Fruit fly (Drosophila melanogaster): Measurements from ENCODE around the gene Taf10b.

The Taf10b gene

DNA sequence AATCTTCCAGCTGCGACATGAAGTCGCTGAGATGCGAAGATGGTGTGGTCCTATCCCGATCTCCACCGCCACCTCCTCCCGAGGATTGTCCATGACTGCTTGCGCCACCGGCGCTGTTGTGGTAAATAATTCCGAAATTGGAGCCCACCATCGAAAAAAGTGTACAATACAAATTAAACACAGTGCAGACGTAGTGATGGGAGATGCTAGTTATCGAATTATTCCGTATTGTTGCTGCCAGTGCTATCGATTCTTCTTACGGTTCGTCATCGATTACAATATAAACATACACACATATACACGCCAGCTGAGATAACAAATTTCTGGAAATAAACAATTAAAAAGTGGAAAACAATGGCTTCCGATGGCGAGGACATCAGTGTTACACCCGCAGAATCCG, at the start of gene Taf10b, which contains the start of gene Taf10:
Gene Taf10b (minus strand): TSS at position 219 of the 400 bp plus-strand sequence.
Gene Taf10 (plus strand): TSS at position 264 of the 400 bp plus-strand sequence.
- TF ChIP-seq Dll (optimal IDR thresholded peaks at IDR 0.05) (no peak), usp (GFP tag; optimal IDR thresholded peaks at IDR 0.05) (no peak), EcR (GFP tag; optimal IDR thresholded peaks at IDR 0.05) (no peak), pan (optimal IDR thresholded peaks at IDR 0.05) (no peak), CG8478 (optimal IDR thresholded peaks at IDR 0.05) (no peak), psq (optimal IDR thresholded peaks at IDR 0.05) (no peak)

dm6 chr2L:2815673-2816072, 48.0 kb upstream of the Taf10b start, which contains the start of gene G6P:
Gene G6P (minus strand): TSS chr2L:2815760.
- no peak for TF ChIP-seq psq (optimal IDR thresholded peaks at IDR 0.05)
- TF ChIP-seq pan (optimal IDR thresholded peaks at IDR 0.05) = no peak
- no peak for TF ChIP-seq usp (GFP tag; optimal IDR thresholded peaks at IDR 0.05)
- no peak for TF ChIP-seq Dll (optimal IDR thresholded peaks at IDR 0.05)
- TF ChIP-seq EcR (GFP tag; optimal IDR thresholded peaks at IDR 0.05) = no peak
- no peak for TF ChIP-seq CG8478 (optimal IDR thresholded peaks at IDR 0.05)

DNA sequence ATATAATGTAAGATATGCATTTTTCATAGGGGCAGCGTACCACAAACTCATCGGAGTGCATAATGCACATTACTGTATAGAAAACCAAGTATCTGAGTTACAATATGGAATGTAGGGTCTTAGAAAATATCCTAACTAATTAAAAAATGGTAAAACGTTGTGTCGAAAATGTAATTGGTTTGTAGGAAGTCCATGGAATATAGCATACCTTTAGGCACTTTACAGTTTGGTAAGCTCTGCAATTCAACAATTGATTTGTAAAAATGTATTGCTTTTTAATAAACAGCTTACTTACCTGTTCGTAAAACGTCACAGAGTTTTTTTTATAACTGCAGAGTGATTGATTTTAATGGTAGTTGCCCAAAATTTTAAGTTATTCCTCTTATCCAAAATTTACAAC, 44.5 kb upstream of the Taf10b start, which contains the start of gene CG2964:
Gene CG2964 (plus strand): TSS at position 301 of the 400 bp plus-strand sequence.
- TF ChIP-seq CG8478 (optimal IDR thresholded peaks at IDR 0.05) (no peak), pan (optimal IDR thresholded peaks at IDR 0.05) (no peak), usp (GFP tag; optimal IDR thresholded peaks at IDR 0.05) (no peak), Dll (optimal IDR thresholded peaks at IDR 0.05) (no peak), EcR (GFP tag; optimal IDR thresholded peaks at IDR 0.05) (no peak), psq (optimal IDR thresholded peaks at IDR 0.05) (no peak)

DNA sequence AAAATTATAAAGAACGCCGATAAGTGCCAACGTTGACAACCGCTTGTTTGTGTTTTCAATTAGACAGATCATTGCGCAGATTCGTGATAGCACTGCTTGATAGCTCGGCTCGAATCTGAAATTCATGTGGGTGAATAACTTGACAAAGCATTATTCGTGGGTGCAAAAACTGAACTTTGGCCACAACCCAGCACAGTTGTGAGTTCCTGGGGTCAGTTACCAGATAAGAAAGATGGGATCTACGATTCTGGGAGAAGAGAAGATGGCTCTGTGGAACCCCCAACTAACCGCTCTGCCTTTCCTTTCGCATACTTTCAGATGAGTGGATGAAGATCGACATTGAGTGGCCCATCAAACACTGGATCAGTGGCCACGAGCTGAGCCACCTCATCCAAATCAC, 43.2 kb upstream of the Taf10b start:
- no peak for TF ChIP-seq pan (optimal IDR thresholded peaks at IDR 0.05)
- no peak for TF ChIP-seq EcR (GFP tag; optimal IDR thresholded peaks at IDR 0.05)
- no peak for TF ChIP-seq Dll (optimal IDR thresholded peaks at IDR 0.05)
- no peak for TF ChIP-seq CG8478 (optimal IDR thresholded peaks at IDR 0.05)
- TF ChIP-seq usp (GFP tag; optimal IDR thresholded peaks at IDR 0.05) = no peak
- TF ChIP-seq psq (optimal IDR thresholded peaks at IDR 0.05) = no peak

- no peak for TF ChIP-seq psq (optimal IDR thresholded peaks at IDR 0.05)
- no peak for TF ChIP-seq EcR (GFP tag; optimal IDR thresholded peaks at IDR 0.05)
- TF ChIP-seq CG8478 (optimal IDR thresholded peaks at IDR 0.05) = no peak
- TF ChIP-seq usp (GFP tag; optimal IDR thresholded peaks at IDR 0.05) = no peak
- no peak for TF ChIP-seq pan (optimal IDR thresholded peaks at IDR 0.05)
- no peak for TF ChIP-seq Dll (optimal IDR thresholded peaks at IDR 0.05)
Measured at dm6 chr2L:2808038-2808699, 40.5 kb upstream of the Taf10b start.

DNA sequence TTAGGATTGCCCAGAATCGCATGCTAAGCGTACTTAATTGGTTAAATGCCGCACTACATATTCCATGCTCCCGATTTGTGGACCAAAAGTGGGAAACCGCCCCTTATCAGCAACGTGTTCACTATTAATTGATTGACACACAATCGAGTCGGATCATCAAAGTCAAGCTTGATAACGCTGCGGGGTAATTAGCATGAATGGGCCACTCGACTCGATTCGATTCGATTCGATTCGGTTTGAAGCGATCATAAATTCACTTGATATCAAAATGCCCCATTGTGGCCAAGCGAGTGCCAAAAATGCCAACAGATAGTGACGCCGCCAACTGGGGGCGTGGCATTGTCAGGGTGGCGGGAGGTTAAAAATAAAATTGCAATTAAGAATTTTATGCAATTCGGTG, 40.0 kb upstream of the Taf10b start:
- TF ChIP-seq usp (GFP tag; optimal IDR thresholded peaks at IDR 0.05) = no peak

- TF ChIP-seq EcR (GFP tag; optimal IDR thresholded peaks at IDR 0.05) (no peak), Dll (optimal IDR thresholded peaks at IDR 0.05) (peak; percentile 49)
Measured at dm6 chr2L:2806190-2806763, 38.6 kb upstream of the Taf10b start.

DNA sequence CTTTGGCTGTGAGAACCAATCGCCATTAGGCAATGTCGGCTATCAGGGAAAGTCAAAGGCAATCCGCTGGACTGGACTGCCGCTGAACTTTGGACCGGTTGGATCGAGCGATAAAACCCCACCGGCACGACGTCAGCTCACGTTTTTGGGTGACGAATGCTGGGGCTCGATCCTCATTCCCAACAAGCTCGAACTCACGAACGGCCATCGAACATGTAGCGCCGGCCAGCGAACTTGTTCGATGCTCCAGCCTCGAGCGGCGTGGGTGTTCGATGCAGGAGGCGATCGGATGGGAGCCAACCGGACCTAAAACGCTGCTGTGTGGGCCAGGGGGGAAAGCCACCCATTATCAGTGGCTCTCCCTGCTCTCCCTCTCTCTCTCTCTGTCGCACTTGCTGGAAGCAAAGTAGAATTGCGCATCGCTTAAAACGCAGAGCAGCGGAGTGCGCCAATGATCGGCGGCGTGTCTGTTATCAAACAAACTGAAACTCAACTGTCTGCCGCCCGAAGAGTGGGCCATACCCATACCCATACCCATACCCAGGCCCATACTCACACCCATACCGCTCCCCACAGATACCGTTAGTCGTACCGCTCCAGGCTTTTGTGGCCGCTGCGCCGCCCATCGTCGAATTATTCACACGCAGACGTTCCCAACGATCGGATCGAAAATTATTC, 37.1 kb upstream of the Taf10b start, which contains the start of gene daw:
Gene daw (plus strand): TSS at position 628 of the 678 bp plus-strand sequence.
- TF ChIP-seq Dll (optimal IDR thresholded peaks at IDR 0.05) = peak; percentile 8
- no peak for TF ChIP-seq usp (GFP tag; optimal IDR thresholded peaks at IDR 0.05)
- TF ChIP-seq pan (optimal IDR thresholded peaks at IDR 0.05) = no peak

- TF ChIP-seq usp (GFP tag; optimal IDR thresholded peaks at IDR 0.05) (no peak), CG8478 (optimal IDR thresholded peaks at IDR 0.05) (no peak), pan (optimal IDR thresholded peaks at IDR 0.05) (no peak), Dll (optimal IDR thresholded peaks at IDR 0.05) (no peak), EcR (GFP tag; optimal IDR thresholded peaks at IDR 0.05) (no peak), psq (optimal IDR thresholded peaks at IDR 0.05) (no peak)
Measured at dm6 chr2L:2802527-2802926, 34.9 kb upstream of the Taf10b start.

DNA sequence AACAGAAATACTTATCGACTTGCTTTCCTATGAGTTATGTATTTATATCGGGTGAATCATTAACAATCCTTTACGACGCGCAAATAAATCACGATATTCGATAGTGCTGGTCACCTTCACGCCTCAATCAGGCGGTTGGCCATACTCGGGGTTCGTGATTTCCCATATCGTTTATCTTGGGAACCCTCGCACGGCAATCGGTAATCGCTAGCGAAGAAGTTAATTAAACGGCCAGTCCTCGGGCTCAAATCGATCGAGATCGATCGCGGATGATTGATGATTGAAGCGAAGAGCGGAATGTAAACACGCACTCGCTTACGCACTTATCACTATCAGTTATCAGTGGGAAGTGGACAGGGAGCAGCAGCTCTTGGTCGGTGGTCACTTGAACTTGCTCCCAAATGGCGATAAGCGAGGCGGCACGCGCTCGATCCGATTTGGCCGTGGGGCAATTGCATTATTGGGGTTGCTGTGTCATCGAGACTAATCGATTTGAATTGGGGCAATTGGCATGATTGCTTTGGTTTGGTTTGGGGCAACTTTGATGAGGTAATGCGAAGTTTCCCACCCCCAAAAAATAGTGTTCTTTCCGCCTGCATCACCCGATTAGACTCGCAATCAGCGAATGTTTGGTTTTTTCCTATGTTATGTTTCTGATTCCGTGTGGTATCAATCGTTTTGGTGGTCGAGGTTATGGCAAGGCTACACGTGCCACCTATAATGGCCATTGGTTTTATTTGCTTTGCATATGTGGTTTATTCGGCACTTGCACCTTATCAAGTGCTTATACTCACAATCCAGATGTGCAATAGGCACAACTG, 33.5 kb upstream of the Taf10b start:
- TF ChIP-seq Dll (optimal IDR thresholded peaks at IDR 0.05) = no peak
- no peak for TF ChIP-seq EcR (GFP tag; optimal IDR thresholded peaks at IDR 0.05)
- TF ChIP-seq usp (GFP tag; optimal IDR thresholded peaks at IDR 0.05) = no peak
- no peak for TF ChIP-seq pan (optimal IDR thresholded peaks at IDR 0.05)
- no peak for TF ChIP-seq psq (optimal IDR thresholded peaks at IDR 0.05)
- TF ChIP-seq CG8478 (optimal IDR thresholded peaks at IDR 0.05) = no peak

DNA sequence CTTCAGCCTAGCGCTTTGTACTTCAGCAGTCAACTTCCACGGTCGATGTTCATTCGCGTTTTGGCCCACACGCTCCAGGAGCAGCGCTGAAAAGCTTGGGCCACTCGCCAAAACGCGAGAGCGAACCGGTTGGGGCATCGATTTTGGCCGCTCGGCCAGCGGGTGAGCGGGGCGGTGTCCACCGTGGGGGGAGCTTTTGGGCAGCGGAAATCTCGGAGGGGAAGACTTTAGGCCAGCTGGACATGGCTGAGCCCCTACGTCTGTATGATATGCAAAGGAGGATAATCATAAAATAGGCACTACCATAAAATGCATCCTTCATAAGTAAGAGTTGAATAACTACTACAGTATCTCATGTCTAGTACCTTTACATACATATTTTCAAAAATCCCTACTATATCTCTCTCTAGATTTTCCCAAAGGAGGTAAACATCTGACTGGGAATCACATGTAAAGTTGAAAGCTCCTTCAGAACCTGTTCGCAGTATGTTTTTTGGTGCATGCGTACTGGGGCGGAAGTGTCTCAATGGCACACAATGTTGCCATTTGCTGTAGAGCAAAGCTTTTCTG, 32.3 kb upstream of the Taf10b start, which contains the start of gene Syt1:
Gene Syt1 (minus strand): TSS at position 71 of the 570 bp plus-strand sequence.
- TF ChIP-seq usp (GFP tag; optimal IDR thresholded peaks at IDR 0.05) (no peak), CG8478 (optimal IDR thresholded peaks at IDR 0.05) (no peak), psq (optimal IDR thresholded peaks at IDR 0.05) (no peak), pan (optimal IDR thresholded peaks at IDR 0.05) (no peak), Dll (optimal IDR thresholded peaks at IDR 0.05) (no peak), EcR (GFP tag; optimal IDR thresholded peaks at IDR 0.05) (no peak)

All from whole organism.